Fruit fly (Drosophila melanogaster): ENCODE data around the gene CG14926.

dm6 chr2L:11343935-11344334 lies 817 bp upstream of the CG14926 start:
- TF ChIP-seq lola (GFP tag; optimal IDR thresholded peaks at IDR 0.05) (no peak), jing (GFP tag; optimal IDR thresholded peaks at IDR 0.05) (no peak), CG14667 (GFP tag; IDR thresholded peaks at IDR 0.05) (no peak)
